Worm (Caenorhabditis elegans) whole organism, L1 larva: ENCODE measurements around the gene C29F9.9.

Source experiments
- C34B4.2 ChIP-seq: sonication (generic microtip); optimal IDR thresholded peaks from 2 replicates; lab custom pipeline; 2017; ENCODE audit warnings: mild to moderate bottlenecking, missing genetic modification characterization, missing compliant biosample characterization
- aha-1 ChIP-seq: fragments of 150-350 bp; optimal IDR thresholded peaks from 2 replicates; lab custom pipeline; 2014; ENCODE audit warnings: missing biosample characterization, missing genetic modification characterization
- aly-2 ChIP-seq: fragments of 150-350 bp; optimal IDR thresholded peaks from 2 replicates; lab custom pipeline; 2014; ENCODE audit warnings: missing biosample characterization, missing genetic modification characterization
- blmp-1 ChIP-seq: fragments of 150-350 bp; optimal IDR thresholded peaks from 2 replicates; lab custom pipeline; 2014; ENCODE audit warnings: missing biosample characterization, missing genetic modification characterization
- ceh-63 ChIP-seq: fragments of 200-800 bp; sonication (Bioruptor generic); optimal IDR thresholded peaks from 2 replicates; lab custom pipeline; 2018; ENCODE audit warnings: mild to moderate bottlenecking, missing genetic modification characterization, missing compliant biosample characterization
- ceh-8 ChIP-seq: fragments of 200-800 bp; sonication (Bioruptor generic); optimal IDR thresholded peaks from 2 replicates; lab custom pipeline; 2018; ENCODE audit warnings: mild to moderate bottlenecking, missing genetic modification characterization, moderate library complexity, missing compliant biosample characterization
- ceh-88 ChIP-seq: fragments of 200-800 bp; sonication (Bioruptor generic); IDR thresholded peaks from 2 replicates; pipeline ENCODE4 v1.3.6; 2022; ENCODE audit warnings: missing genetic modification characterization, missing compliant biosample characterization
- ces-1 ChIP-seq: fragments of 150-350 bp; optimal IDR thresholded peaks from 2 replicates; lab custom pipeline; 2014; ENCODE audit warnings: missing biosample characterization, missing genetic modification reagents, missing genetic modification characterization
- dsc-1 ChIP-seq: sonication (generic microtip); optimal IDR thresholded peaks from 2 replicates; lab custom pipeline; 2016; ENCODE audit warnings: mild to moderate bottlenecking, missing genetic modification characterization, missing compliant biosample characterization
- efl-1 ChIP-seq, 4 experiments: fragments of 150-350 bp; optimal IDR thresholded peaks in 3 of 4; peaks in 1 of 4; 1 replicate in 1 of 4; 2 replicates in 3 of 4; lab custom pipeline; 2014; ENCODE audit warnings: missing biosample characterization in 2 of 4, missing genetic modification characterization in 2 of 4, missing genetic modification reagents in 2 of 4
- efl-3 ChIP-seq: fragments of 200-800 bp; sonication (Bioruptor generic); optimal IDR thresholded peaks from 2 replicates; lab custom pipeline; 2018; ENCODE audit warnings: mild to moderate bottlenecking, missing genetic modification characterization, missing compliant biosample characterization
- egl-13 ChIP-seq: sonication (generic microtip); optimal IDR thresholded peaks from 2 replicates; lab custom pipeline; 2016; ENCODE audit warnings: missing genotype, missing genetic modification reagents, missing genetic modification characterization, missing compliant biosample characterization
- egl-27 ChIP-seq, 2 experiments: fragments of 150-350 bp in 1 of 2; sonication (generic microtip); optimal IDR thresholded peaks; 3 replicates each; lab custom pipeline; 2017 to 2018; ENCODE audit warnings: missing biosample characterization in 2 of 2, missing genetic modification characterization in 2 of 2, missing genetic modification reagents in 2 of 2
- elt-2 ChIP-seq: sonication (generic microtip); optimal IDR thresholded peaks from 2 replicates; lab custom pipeline; 2016; ENCODE audit warnings: missing genetic modification characterization, mild to moderate bottlenecking, inconsistent platforms, missing compliant biosample characterization, missing genetic modification reagents
- fkh-10 ChIP-seq: sonication (generic microtip); optimal IDR thresholded peaks from 2 replicates; lab custom pipeline; 2017; ENCODE audit warnings: missing biosample characterization, missing genetic modification reagents, missing genetic modification characterization
- fkh-4 ChIP-seq: sonication (generic microtip); optimal IDR thresholded peaks from 2 replicates; lab custom pipeline; 2016; ENCODE audit warnings: missing compliant biosample characterization, missing genetic modification characterization, borderline replicate concordance
- hlh-17 ChIP-seq: fragments of 200-800 bp; sonication (Bioruptor generic); optimal IDR thresholded peaks from 2 replicates; lab custom pipeline; 2018; ENCODE audit warnings: missing genetic modification characterization, mild to moderate bottlenecking, missing compliant biosample characterization, moderate library complexity, borderline replicate concordance
- hpl-2 ChIP-seq: fragments of 150-350 bp; optimal IDR thresholded peaks from 2 replicates; lab custom pipeline; 2014; ENCODE audit warnings: missing biosample characterization, missing genetic modification reagents, missing genetic modification characterization
- irx-1 ChIP-seq: sonication (generic microtip); optimal IDR thresholded peaks from 2 replicates; lab custom pipeline; 2016; ENCODE audit warnings: missing genetic modification characterization, missing compliant biosample characterization
- isw-1 ChIP-seq: fragments of 200-800 bp; sonication (Bioruptor generic); IDR thresholded peaks from 2 replicates; pipeline ENCODE4 v1.3.6; 2022; ENCODE audit warnings: missing genetic modification characterization, missing compliant biosample characterization
- lin-13 ChIP-seq: fragments of 150-350 bp; optimal IDR thresholded peaks from 2 replicates; lab custom pipeline; 2014; ENCODE audit warnings: missing biosample characterization, missing genetic modification reagents, missing genetic modification characterization
- lin-14 ChIP-seq: fragments of 200-800 bp; sonication (Bioruptor generic); optimal IDR thresholded peaks from 2 replicates; lab custom pipeline; 2018; ENCODE audit warnings: mild to moderate bottlenecking, missing genetic modification characterization, moderate library complexity, missing compliant biosample characterization
- lin-35 ChIP-seq, 2 experiments: fragments of 150-350 bp; optimal IDR thresholded peaks; 2 replicates each; lab custom pipeline; 2014; ENCODE audit warnings: missing biosample characterization in 2 of 2, missing genetic modification characterization in 2 of 2, missing genetic modification reagents in 2 of 2
- lin-39 ChIP-seq: fragments of 150-350 bp; optimal IDR thresholded peaks from 2 replicates; lab custom pipeline; 2014; ENCODE audit warnings: missing biosample characterization, missing genetic modification reagents, missing genetic modification characterization
- lir-3 ChIP-seq: sonication (generic microtip); optimal IDR thresholded peaks from 2 replicates; lab custom pipeline; 2016; ENCODE audit warnings: mild to moderate bottlenecking, missing genetic modification characterization, moderate library complexity, missing compliant biosample characterization; ENCODE audit not compliant: poor library complexity
- mab-9 ChIP-seq: fragments of 200-800 bp; sonication (Bioruptor generic); IDR thresholded peaks from 2 replicates; pipeline ENCODE4 v1.3.6; 2022; ENCODE audit warnings: missing genetic modification reagents, missing genetic modification characterization, missing compliant biosample characterization
- mdl-1 ChIP-seq, 2 experiments: fragments of 150-350 bp; optimal IDR thresholded peaks; 2 replicates each; lab custom pipeline; 2014 to 2017; ENCODE audit warnings: missing biosample characterization in 2 of 2, missing genetic modification characterization in 2 of 2, inconsistent platforms in 1 of 2
- nhr-12 ChIP-seq: sonication (generic microtip); optimal IDR thresholded peaks from 2 replicates; lab custom pipeline; 2017; ENCODE audit warnings: missing biosample characterization, missing genetic modification characterization
- nhr-237 ChIP-seq: fragments of 150-350 bp; optimal IDR thresholded peaks from 2 replicates; lab custom pipeline; 2014; ENCODE audit warnings: missing biosample characterization, missing genetic modification characterization
- nhr-28 ChIP-seq: fragments of 150-350 bp; optimal IDR thresholded peaks from 2 replicates; lab custom pipeline; 2014; ENCODE audit warnings: missing biosample characterization, missing genetic modification characterization
- nhr-71 ChIP-seq: sonication (generic microtip); optimal IDR thresholded peaks from 2 replicates; lab custom pipeline; 2016; ENCODE audit warnings: mild to moderate bottlenecking, missing genetic modification characterization, moderate library complexity, missing compliant biosample characterization
- nhr-76 ChIP-seq: sonication (generic microtip); optimal IDR thresholded peaks from 2 replicates; lab custom pipeline; 2017; ENCODE audit warnings: missing biosample characterization, missing genetic modification characterization
- nhr-77 ChIP-seq: fragments of 150-350 bp; optimal IDR thresholded peaks from 2 replicates; lab custom pipeline; 2014; ENCODE audit warnings: missing biosample characterization, missing genetic modification characterization
- nhr-84 ChIP-seq: sonication (generic microtip); optimal IDR thresholded peaks from 2 replicates; lab custom pipeline; 2017; ENCODE audit warnings: missing biosample characterization, missing genetic modification characterization
- pag-3 ChIP-seq: sonication (generic microtip); optimal IDR thresholded peaks from 2 replicates; lab custom pipeline; 2017; ENCODE audit warnings: missing genetic modification characterization, mild to moderate bottlenecking, missing compliant biosample characterization, antibody characterized with exemption, borderline replicate concordance; ENCODE audit not compliant: insufficient read depth
- pax-3 ChIP-seq: fragments of 200-800 bp; sonication (Bioruptor generic); optimal IDR thresholded peaks from 2 replicates; lab custom pipeline; 2018; ENCODE audit warnings: mild to moderate bottlenecking, missing genetic modification characterization, moderate library complexity, missing compliant biosample characterization
- pqm-1 ChIP-seq: sonication (generic microtip); optimal IDR thresholded peaks from 3 replicates; lab custom pipeline; 2017; ENCODE audit warnings: missing biosample characterization, missing genetic modification characterization
- rnt-1 ChIP-seq: sonication (generic microtip); optimal IDR thresholded peaks from 2 replicates; lab custom pipeline; 2016; ENCODE audit warnings: mild to moderate bottlenecking, missing genetic modification characterization, moderate library complexity, missing compliant biosample characterization
- snu-23 ChIP-seq: sonication (generic microtip); optimal IDR thresholded peaks from 2 replicates; lab custom pipeline; 2016; ENCODE audit warnings: missing genetic modification characterization, missing compliant biosample characterization
- sox-4 ChIP-seq: sonication (generic microtip); optimal IDR thresholded peaks from 2 replicates; lab custom pipeline; 2016; ENCODE audit warnings: missing genetic modification characterization, missing compliant biosample characterization
- sup-37 ChIP-seq: fragments of 200-800 bp; sonication (Bioruptor generic); optimal IDR thresholded peaks from 2 replicates; lab custom pipeline; 2018; ENCODE audit warnings: mild to moderate bottlenecking, missing genetic modification characterization, missing compliant biosample characterization
- unc-86 ChIP-seq: sonication (generic microtip); optimal IDR thresholded peaks from 2 replicates; lab custom pipeline; 2016; ENCODE audit warnings: missing genetic modification characterization, missing compliant biosample characterization
- unc-98 ChIP-seq: fragments of 200-800 bp; sonication (Bioruptor generic); IDR thresholded peaks from 2 replicates; pipeline ENCODE4 v1.3.6; 2022; ENCODE audit warnings: missing genetic modification characterization, missing compliant biosample characterization
- vab-15 ChIP-seq: sonication (generic microtip); optimal IDR thresholded peaks from 2 replicates; lab custom pipeline; 2017; ENCODE audit warnings: missing genotype, mild to moderate bottlenecking, missing genetic modification characterization, missing compliant biosample characterization
- zag-1 ChIP-seq: fragments of 150-350 bp; optimal IDR thresholded peaks from 2 replicates; lab custom pipeline; 2014; ENCODE audit warnings: missing biosample characterization, missing genetic modification characterization
- zip-4 ChIP-seq: fragments of 200-800 bp; sonication (Bioruptor generic); optimal IDR thresholded peaks from 2 replicates; lab custom pipeline; 2018; ENCODE audit warnings: mild to moderate bottlenecking, missing genetic modification characterization, moderate library complexity, missing compliant biosample characterization
- ztf-4 ChIP-seq: fragments of 150-350 bp; optimal IDR thresholded peaks from 2 replicates; lab custom pipeline; 2014; ENCODE audit warnings: missing biosample characterization, missing genetic modification characterization

C29F9.9 gene

DNA sequence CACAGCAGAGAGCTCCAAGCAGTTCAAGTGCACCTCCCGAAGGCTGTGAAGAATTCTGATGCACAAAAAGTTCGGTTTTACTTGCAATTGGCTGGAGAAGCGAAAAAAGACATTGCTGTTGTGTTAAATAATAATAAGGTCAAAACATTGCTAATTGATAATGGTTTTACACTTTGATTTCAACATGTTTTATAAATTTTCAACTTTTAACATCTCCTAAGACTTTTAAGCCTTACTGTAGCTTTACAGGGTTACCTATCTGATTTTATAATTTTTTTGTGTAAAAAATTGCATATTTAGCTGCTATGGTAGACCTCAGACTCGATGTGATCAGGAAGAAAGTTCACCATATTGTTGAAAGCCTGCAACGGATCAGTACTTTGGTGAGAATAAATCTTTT, 35.5 kb upstream of the C29F9.9 start, which contains the start of gene pals-25:
Gene pals-25, plus strand, starts transcription at position 301 of the 400 bp plus-strand sequence.
- no peak for TF ChIP-seq pag-3 (tag; lab: Kevin White, UChicago)

DNA sequence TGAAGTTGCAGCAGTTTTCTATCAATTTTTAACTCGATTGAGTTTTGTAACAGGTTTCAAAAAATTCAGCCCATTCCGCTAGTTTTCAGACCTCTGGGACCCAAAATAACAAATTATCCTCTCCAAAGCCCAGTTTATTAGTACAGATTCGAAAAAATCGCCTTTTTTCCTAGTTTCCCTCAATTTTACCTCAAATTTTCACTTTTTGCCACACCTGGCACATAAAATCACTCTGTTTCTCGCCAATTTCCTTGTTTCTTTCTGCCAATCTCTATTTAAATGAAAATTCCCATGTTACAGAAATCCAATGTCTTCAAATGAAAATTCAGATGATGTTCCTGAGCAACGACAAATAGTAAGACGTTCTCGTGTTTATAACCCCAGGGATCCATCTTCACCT, 33.4 kb upstream of the C29F9.9 start, which contains the start of gene pals-22:
Gene pals-22, plus strand, starts transcription at position 301 of the 400 bp plus-strand sequence.
- TF ChIP-seq pax-3 (tag; lab: Kevin White, UChicago): no peak
- TF ChIP-seq mab-9 (GFP tag; lab: Robert Waterston, UW): no peak
- no peak for TF ChIP-seq ces-1 (GFP tag; lab: Kevin White, UChicago)
- no peak for TF ChIP-seq sup-37 (GFP tag; lab: Kevin White, UChicago)
- no peak for TF ChIP-seq ceh-88
- TF ChIP-seq pqm-1 (tag; lab: Kevin White, UChicago): no peak
- TF ChIP-seq mdl-1 (tag; optimal IDR thresholded peaks at IDR 0.05; lab: Kevin White, UChicago): no peak
- no peak for TF ChIP-seq nhr-76 (tag; lab: Kevin White, UChicago)
- TF ChIP-seq, all 84 proteins: peak for 0

DNA sequence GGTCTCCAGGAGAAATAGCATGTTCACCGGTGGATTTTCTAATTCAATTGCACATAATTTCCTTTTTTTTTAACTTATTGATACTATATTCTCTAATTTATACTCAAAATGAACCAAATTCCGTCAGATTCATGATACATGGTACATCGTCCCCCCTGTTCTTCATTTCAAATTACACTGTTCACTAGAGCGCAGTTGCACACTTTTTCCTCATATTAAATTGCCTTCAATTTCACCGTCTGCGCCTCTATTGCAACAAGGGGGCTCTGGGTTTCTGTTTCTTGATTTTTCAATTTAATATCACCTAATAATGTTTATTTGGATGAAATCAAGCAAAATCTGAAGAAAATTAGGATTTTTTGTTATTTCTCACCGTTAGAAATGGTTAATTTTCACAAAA, 32.9 kb upstream of the C29F9.9 start:
- no peak for TF ChIP-seq nhr-28 (tag; lab: Kevin White, UChicago)
- no peak for TF ChIP-seq nhr-237 (tag; lab: Kevin White, UChicago)
- peak; percentile 15 for TF ChIP-seq unc-86 (tag; lab: Kevin White, UChicago)
- no peak for TF ChIP-seq efl-3 (GFP tag; lab: Kevin White, UChicago)
- peak; percentile 42 for TF ChIP-seq blmp-1
- TF ChIP-seq nhr-84 (tag; lab: Kevin White, UChicago): no peak
- TF ChIP-seq isw-1 (GFP tag; lab: Robert Waterston, UW): no peak; the same call in 1 of the 2 replicates
- TF ChIP-seq nhr-77 (tag; lab: Kevin White, UChicago): no peak
- TF ChIP-seq egl-27 (tag; optimal IDR thresholded peaks at IDR 0.05; lab: Kevin White, UChicago): no peak
- TF ChIP-seq lin-39 (tag; lab: Kevin White, UChicago): no peak
- TF ChIP-seq ceh-8 (GFP tag; lab: Kevin White, UChicago): no peak
- TF ChIP-seq lin-35 (GFP tag; optimal IDR thresholded peaks at IDR 0.05; lab: Kevin White, UChicago): peak; percentile 68 to 72
- TF ChIP-seq nhr-76 (tag; lab: Kevin White, UChicago): no peak
- TF ChIP-seq unc-98 (GFP tag; lab: Robert Waterston, UW): no peak
- no peak for TF ChIP-seq C34B4.2 (tag; lab: Kevin White, UChicago)
- peak; percentile 65 to 67 for TF ChIP-seq efl-1 (optimal IDR thresholded peaks at IDR 0.05; lab: Kevin White, UChicago)
- peak; percentile 64 to 94 for TF ChIP-seq efl-1 (GFP tag; optimal IDR thresholded peaks at IDR 0.05 in 1 of 2; lab: Kevin White, UChicago)
- no peak for TF ChIP-seq aha-1 (tag; lab: Kevin White, UChicago)
- TF ChIP-seq elt-2: peak; percentile 1
- no peak for TF ChIP-seq fkh-4
- TF ChIP-seq pax-3 (tag; lab: Kevin White, UChicago): no peak
- no peak for TF ChIP-seq fkh-10 (GFP tag; lab: Kevin White, UChicago)
- no peak for TF ChIP-seq nhr-12
- peak; percentile 9 for TF ChIP-seq irx-1 (tag; lab: Kevin White, UChicago)
- peak; percentile 64 for TF ChIP-seq snu-23 (GFP tag; lab: Kevin White, UChicago)
- TF ChIP-seq lir-3 (tag; lab: Kevin White, UChicago): peak; percentile 34
- no peak for TF ChIP-seq aly-2
- no peak for TF ChIP-seq egl-13
- peak; percentile 53 for TF ChIP-seq lin-13 (GFP tag; lab: Kevin White, UChicago)
- TF ChIP-seq rnt-1 (tag; lab: Kevin White, UChicago): peak; percentile 42
- peak; percentile 37 for TF ChIP-seq dsc-1
- peak; percentile 77 for TF ChIP-seq lin-14 (GFP tag; lab: Kevin White, UChicago)
- TF ChIP-seq hlh-17 (GFP tag; lab: Kevin White, UChicago): no peak
- TF ChIP-seq ceh-63 (GFP tag; lab: Kevin White, UChicago): no peak
- no peak for TF ChIP-seq sox-4 (tag; lab: Kevin White, UChicago)
- peak; percentile 61 for TF ChIP-seq nhr-71 (tag; lab: Kevin White, UChicago)
- no peak for TF ChIP-seq ztf-4 (tag; lab: Kevin White, UChicago)
- TF ChIP-seq zip-4 (GFP tag; lab: Kevin White, UChicago): no peak
- peak; percentile 89 for TF ChIP-seq vab-15 (tag; lab: Kevin White, UChicago)
- no peak for TF ChIP-seq hpl-2 (GFP tag; lab: Kevin White, UChicago)
- no peak for TF ChIP-seq ceh-88
- TF ChIP-seq mdl-1 (tag; optimal IDR thresholded peaks at IDR 0.05; lab: Kevin White, UChicago): no peak
- peak; percentile 14 for TF ChIP-seq zag-1
- TF ChIP-seq pqm-1 (tag; lab: Kevin White, UChicago): no peak
